Worm (Caenorhabditis elegans): ENCODE measurements around the gene F35C5.12.

ce11 chrII:12897942-12898341 lies 16.4 kb downstream of the F35C5.12 start, which contains the start of gene clec-64:
- TF ChIP-seq attf-4 (tag; optimal IDR thresholded peaks at IDR 0.05) = no peak
- TF ChIP-seq snpc-1.2 (GFP tag; IDR thresholded peaks at IDR 0.05) = no peak
